Worm (Caenorhabditis elegans) whole organism, L4/young adult: ENCODE measurements around the gene ZK1307.4.

Source experiments
- W03F9.2 ChIP-seq: fragments of 150-350 bp; optimal IDR thresholded peaks from 2 replicates; lab custom pipeline; 2014; ENCODE audit warnings: missing biosample characterization, missing genetic modification characterization
- dao-5 ChIP-seq: sonication (generic microtip); optimal IDR thresholded peaks from 2 replicates; lab custom pipeline; 2016; ENCODE audit warnings: missing genotype, missing genetic modification characterization, moderate library complexity, missing compliant biosample characterization
- him-1 ChIP-seq: sonication (generic microtip); optimal IDR thresholded peaks from 2 replicates; lab custom pipeline; 2016; ENCODE audit warnings: missing genotype, missing genetic modification reagents, missing genetic modification characterization, missing compliant biosample characterization

Gene ZK1307.4

ce11 chrII:9651700-9652099 is at the start of gene ZK1307.4:
Gene ZK1307.4, minus strand, starts transcription at chrII:9651800.
- TF ChIP-seq W03F9.2 (tag; lab: Kevin White, UChicago): no peak
- TF ChIP-seq him-1 (tag; lab: Kevin White, UChicago): no peak
- no peak for TF ChIP-seq dao-5 (tag; lab: Kevin White, UChicago)

DNA sequence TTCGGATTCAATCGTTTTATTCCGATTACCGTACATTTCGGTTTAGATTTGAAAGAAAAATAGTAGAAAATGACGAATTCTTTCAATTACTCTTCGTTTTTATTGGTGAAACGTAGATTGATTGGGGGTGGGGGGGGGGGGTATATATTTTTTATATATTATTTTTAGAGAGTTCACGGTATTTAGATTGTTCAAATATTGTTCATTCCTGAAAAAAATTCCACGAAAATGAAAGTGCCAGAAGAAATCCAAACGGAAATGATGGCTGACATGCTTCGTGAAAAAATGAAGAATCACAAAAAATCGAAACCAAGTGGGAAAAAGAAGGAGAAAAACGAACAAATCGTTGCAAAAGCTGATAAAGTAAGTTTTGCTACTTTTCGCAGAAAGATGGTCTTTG is 48.8 kb upstream of the ZK1307.4 start, which contains the start of the genes Y53C12A.8 and Y53C12A.7:
Y53C12A.8 (minus strand) TSS at position 101 of the 400 bp plus-strand sequence.
Y53C12A.7 (plus strand) TSS at position 181 of the 400 bp plus-strand sequence.
- TF ChIP-seq W03F9.2 (tag; lab: Kevin White, UChicago) (no peak), him-1 (tag; lab: Kevin White, UChicago) (no peak)

DNA sequence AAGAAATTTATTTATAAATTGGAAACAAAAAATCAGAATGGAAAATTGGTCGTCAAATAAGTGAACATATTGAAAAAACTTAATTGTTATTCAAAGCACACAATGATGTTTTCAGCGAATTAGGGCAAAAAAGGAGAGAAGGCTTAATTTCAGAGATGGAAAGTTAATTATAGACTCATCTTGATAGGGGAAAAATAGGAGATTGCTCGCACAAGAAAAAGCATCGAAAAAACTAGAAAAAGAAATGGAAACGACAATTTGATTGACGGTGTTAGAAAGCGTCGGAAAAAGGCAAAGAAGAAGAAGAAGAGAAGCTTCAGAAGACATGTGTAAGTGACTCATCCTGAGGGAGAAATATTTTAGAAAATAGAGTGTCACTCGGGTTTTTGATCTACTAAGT is 44.3 kb upstream of the ZK1307.4 start:
- TF ChIP-seq W03F9.2 (tag; lab: Kevin White, UChicago) (no peak), dao-5 (tag; lab: Kevin White, UChicago) (no peak), him-1 (tag; lab: Kevin White, UChicago) (no peak)

DNA sequence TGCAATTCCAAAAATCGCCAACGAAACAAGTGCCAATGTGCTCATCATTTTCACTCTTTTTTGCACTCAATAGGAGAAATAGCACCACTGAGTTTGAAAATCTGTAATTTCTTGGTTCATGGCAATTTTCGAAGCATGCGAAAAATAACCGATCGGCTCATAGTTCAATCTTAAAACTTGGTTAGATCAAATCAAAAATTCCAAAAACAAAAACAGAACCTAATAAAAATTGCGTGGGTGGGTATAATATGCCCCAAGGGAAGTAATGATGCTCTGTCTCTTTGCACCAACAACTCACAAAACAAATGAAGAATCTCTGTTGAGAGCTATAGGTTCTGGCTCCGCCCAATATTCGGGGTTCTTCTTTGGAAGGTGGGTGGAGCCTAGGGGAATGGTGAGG is 40.2 kb upstream of the ZK1307.4 start, which contains the start of gene nlp-11:
nlp-11 (minus strand) TSS at position 101 of the 400 bp plus-strand sequence.
- TF ChIP-seq W03F9.2 (tag; lab: Kevin White, UChicago) (no peak), dao-5 (tag; lab: Kevin White, UChicago) (no peak), him-1 (tag; lab: Kevin White, UChicago) (no peak)

- no peak for TF ChIP-seq W03F9.2 (tag; lab: Kevin White, UChicago)
- TF ChIP-seq dao-5 (tag; lab: Kevin White, UChicago): no peak
- no peak for TF ChIP-seq him-1 (tag; lab: Kevin White, UChicago)
Observed at ce11 chrII:9690067-9690632, 38.5 kb upstream of the ZK1307.4 start.

ce11 chrII:9686663-9687193 is 35.1 kb upstream of the ZK1307.4 start, which contains the start of gene ZK1320.9:
Gene ZK1320.9, minus strand, starts transcription at chrII:9686713.
- TF ChIP-seq him-1 (tag; lab: Kevin White, UChicago): no peak
- no peak for TF ChIP-seq dao-5 (tag; lab: Kevin White, UChicago)
- TF ChIP-seq W03F9.2 (tag; lab: Kevin White, UChicago): no peak

- no peak for TF ChIP-seq him-1 (tag; lab: Kevin White, UChicago)
- no peak for TF ChIP-seq W03F9.2 (tag; lab: Kevin White, UChicago)
- no peak for TF ChIP-seq dao-5 (tag; lab: Kevin White, UChicago)
Observed at ce11 chrII:9684175-9684574, 32.6 kb upstream of the ZK1307.4 start.

ce11 chrII:9682044-9682443 is 30.4 kb upstream of the ZK1307.4 start:
- TF ChIP-seq him-1 (tag; lab: Kevin White, UChicago) (no peak), W03F9.2 (tag; lab: Kevin White, UChicago) (no peak), dao-5 (tag; lab: Kevin White, UChicago) (no peak)

- no peak for TF ChIP-seq W03F9.2 (tag; lab: Kevin White, UChicago)
- TF ChIP-seq him-1 (tag; lab: Kevin White, UChicago): no peak
- no peak for TF ChIP-seq dao-5 (tag; lab: Kevin White, UChicago)
Observed at ce11 chrII:9680493-9680892, 28.9 kb upstream of the ZK1307.4 start, which contains the start of gene ZK1320.13. Gene ZK1320.13, plus strand, starts transcription at chrII:9680793.

DNA sequence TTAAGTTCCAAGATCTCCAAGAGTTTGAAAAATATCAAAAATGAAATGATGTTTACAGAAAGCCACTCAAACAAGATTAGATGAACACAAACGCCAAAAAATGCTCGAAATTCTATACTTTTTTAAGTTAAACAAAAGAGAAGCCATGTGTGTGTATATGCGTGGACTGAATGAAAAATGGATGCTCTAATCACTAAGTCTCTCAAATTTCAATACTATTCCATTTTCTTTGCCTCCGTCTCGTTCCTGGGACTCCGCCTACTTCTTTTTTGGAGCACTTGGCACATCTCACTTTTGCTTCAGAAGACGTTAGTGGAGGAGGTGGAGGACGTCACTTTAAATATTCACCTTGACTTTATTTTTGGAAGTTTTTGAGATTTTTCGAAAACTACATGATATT is 28.2 kb upstream of the ZK1307.4 start:
- no peak for TF ChIP-seq W03F9.2 (tag; lab: Kevin White, UChicago)
- no peak for TF ChIP-seq dao-5 (tag; lab: Kevin White, UChicago)
- TF ChIP-seq him-1 (tag; lab: Kevin White, UChicago): no peak

ce11 chrII:9677470-9677869 is 25.9 kb upstream of the ZK1307.4 start:
- no peak for TF ChIP-seq dao-5 (tag; lab: Kevin White, UChicago)
- TF ChIP-seq W03F9.2 (tag; lab: Kevin White, UChicago): no peak
- TF ChIP-seq him-1 (tag; lab: Kevin White, UChicago): no peak

DNA sequence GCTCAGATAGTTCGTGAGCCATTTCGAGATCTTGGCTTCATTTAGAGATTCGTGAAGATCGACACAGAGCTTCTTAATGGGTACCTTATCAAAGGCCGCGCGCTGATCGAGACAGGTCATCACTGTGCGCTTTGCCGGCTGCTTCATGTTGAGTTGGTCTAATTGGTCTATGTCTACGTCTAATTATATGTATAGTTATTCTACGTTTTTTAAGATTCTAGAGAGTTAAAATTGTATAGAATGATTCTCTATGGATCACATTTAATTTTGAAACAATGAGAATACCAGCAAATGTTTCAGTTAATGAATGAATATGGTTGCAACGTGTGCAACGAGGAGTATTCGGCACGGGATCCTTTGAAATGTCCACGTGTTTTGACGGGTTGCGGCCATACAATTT is 23.1 kb upstream of the ZK1307.4 start, which contains the start of gene arc-1:
arc-1 (plus strand) TSS at position 301 of the 400 bp plus-strand sequence.
- TF ChIP-seq dao-5 (tag; lab: Kevin White, UChicago) (no peak), W03F9.2 (tag; lab: Kevin White, UChicago) (no peak), him-1 (tag; lab: Kevin White, UChicago) (no peak)

- TF ChIP-seq W03F9.2 (tag; lab: Kevin White, UChicago): no peak
- TF ChIP-seq him-1 (tag; lab: Kevin White, UChicago): no peak
- no peak for TF ChIP-seq dao-5 (tag; lab: Kevin White, UChicago)
Observed at ce11 chrII:9671308-9671707, 19.7 kb upstream of the ZK1307.4 start, which contains the start of gene ZK1320.7. Gene ZK1320.7, plus strand, starts transcription at chrII:9671608.
